Worm (Caenorhabditis elegans): ENCODE measurements around the gene mltn-6.

Gene mltn-6

DNA sequence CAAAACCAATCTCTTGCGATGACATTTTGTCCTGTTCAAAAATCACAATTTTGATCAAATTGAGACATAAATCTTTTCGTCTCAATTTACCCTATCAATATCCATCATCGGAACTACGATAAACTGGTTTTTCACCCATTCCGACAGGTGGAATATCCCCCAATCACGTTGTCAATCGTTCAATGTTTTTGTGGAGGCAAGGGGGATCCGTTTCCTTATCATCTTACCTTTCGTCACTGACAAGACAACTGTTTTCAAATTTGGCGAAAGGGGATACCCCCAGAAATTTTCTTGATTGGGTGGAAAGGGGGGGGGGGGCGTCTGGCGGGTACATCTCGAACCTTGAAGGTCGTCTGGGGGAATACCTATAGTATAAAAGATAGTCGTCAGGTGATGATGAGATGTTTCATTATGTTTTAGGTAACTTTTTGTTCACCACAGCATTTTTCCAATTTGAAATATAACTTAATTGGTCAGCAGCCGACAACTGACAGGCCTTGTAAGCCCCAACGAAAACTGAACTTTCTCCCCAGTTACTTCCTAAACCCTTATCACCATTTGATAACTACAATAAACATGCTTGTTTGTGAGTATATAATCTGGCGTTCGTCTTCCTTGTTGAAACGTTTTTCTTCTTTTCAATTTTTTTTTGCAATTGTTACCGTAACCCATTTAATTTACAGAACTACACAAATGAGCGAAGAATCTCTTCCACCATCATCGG is 16.6 kb downstream of the mltn-6 start, which contains the start of gene ZK6.8:
Gene ZK6.8, plus strand, starts transcription at position 682 of the 724 bp plus-strand sequence.
- TF ChIP-seq flt-1 (GFP tag; IDR thresholded peaks at IDR 0.05) (no peak), tbx-37 (GFP tag; conservative IDR thresholded peaks at IDR 0.05) (no peak), hmbx-1 (tag; optimal IDR thresholded peaks at IDR 0.05) (no peak), ets-7 (tag; optimal IDR thresholded peaks at IDR 0.05) (no peak), F13C5.2 (tag; optimal IDR thresholded peaks at IDR 0.05) (no peak), hnd-1 (tag; optimal IDR thresholded peaks at IDR 0.05) (no peak)

DNA sequence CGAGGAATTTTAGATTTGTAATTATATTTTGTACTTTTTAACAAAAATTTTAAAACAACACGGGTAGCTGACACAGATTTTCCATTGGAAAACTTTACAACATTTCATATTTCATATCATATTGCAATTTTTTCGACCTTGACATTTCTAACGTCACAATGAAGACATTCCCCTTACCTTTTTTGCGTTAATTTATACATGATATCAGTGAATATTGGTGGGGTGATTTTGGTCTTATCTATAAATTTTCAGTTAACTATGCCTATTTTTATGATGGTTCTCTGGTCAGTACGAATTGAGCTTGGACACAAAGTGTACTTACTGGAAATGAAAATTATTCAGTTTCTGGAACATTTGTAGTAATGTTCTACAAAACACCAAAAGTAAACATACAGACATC is 19.8 kb downstream of the mltn-6 start:
- no peak for TF ChIP-seq hnd-1 (tag; optimal IDR thresholded peaks at IDR 0.05)
- no peak for TF ChIP-seq sea-1 (GFP tag; conservative IDR thresholded peaks at IDR 0.05)
- TF ChIP-seq tra-4 (tag; optimal IDR thresholded peaks at IDR 0.05), result no peak
- TF ChIP-seq tbx-11 (GFP tag; IDR thresholded peaks at IDR 0.05), result no peak
- TF ChIP-seq B0310.2 (tag; optimal IDR thresholded peaks at IDR 0.05), result no peak
- no peak for TF ChIP-seq scrt-1 (GFP tag; IDR thresholded peaks at IDR 0.05)
- no peak for TF ChIP-seq pes-1 (GFP tag; IDR thresholded peaks at IDR 0.05)
- no peak for TF ChIP-seq ceh-13 (GFP tag; optimal IDR thresholded peaks at IDR 0.05)
- TF ChIP-seq ceh-36 (tag; optimal IDR thresholded peaks at IDR 0.05), result no peak
- TF ChIP-seq F13C5.2 (tag; optimal IDR thresholded peaks at IDR 0.05), result no peak
- no peak for TF ChIP-seq flt-1 (GFP tag; IDR thresholded peaks at IDR 0.05)
- no peak for TF ChIP-seq hmbx-1 (tag; optimal IDR thresholded peaks at IDR 0.05)
- TF ChIP-seq ets-7 (tag; optimal IDR thresholded peaks at IDR 0.05), result no peak
- TF ChIP-seq aly-1 (tag; optimal IDR thresholded peaks at IDR 0.05), result no peak
- no peak for TF ChIP-seq ama-1 (optimal IDR thresholded peaks at IDR 0.05)
- TF ChIP-seq hmg-4 (GFP tag; optimal IDR thresholded peaks at IDR 0.05), result no peak
- no peak for TF ChIP-seq tbx-37 (GFP tag; conservative IDR thresholded peaks at IDR 0.05)

DNA sequence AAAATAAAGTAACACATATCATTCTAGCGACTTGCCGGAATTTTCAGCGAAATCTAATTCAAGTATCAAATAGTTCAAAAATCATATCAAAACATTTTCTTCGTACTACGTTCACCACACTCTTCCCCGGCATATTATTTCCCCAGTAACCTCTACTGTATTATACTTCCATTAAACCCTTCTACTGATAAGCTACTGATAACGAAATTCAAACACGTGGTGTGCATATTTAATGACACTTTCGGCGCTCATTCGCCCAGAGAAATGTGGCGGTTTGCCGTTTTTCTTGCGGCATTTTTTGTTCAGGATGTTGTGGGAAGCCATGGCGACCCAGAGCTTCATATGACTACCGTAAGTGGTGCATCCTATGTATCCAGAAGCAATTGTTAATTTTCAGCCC is 20.7 kb downstream of the mltn-6 start, which contains the start of gene lipl-5:
Gene lipl-5, plus strand, starts transcription at position 259 of the 400 bp plus-strand sequence.
- no peak for TF ChIP-seq ama-1 (optimal IDR thresholded peaks at IDR 0.05)
- no peak for TF ChIP-seq hmg-4 (GFP tag; optimal IDR thresholded peaks at IDR 0.05)
- TF ChIP-seq aly-1 (tag; optimal IDR thresholded peaks at IDR 0.05), result no peak

DNA sequence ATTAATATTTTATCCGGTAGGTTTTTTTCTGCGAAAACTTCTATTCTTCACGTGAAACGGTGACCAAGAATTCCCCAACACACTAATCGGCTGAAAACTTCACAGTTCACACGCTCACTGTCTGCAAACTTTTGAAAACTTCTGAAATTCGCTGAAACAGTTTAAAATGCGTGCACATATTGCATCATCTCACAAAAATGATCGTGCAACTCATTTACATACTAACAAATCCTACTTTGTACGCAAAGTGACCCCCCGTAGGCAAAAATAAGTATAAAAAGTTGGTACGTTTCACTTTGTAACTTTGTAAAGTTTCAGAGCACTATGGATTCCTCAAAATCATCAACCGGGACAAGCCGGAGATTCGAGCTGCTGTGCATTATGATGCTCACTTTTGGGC is 23.6 kb downstream of the mltn-6 start, which contains the start of gene ZK6.6:
Gene ZK6.6, plus strand, starts transcription at position 301 of the 400 bp plus-strand sequence.
- TF ChIP-seq tra-4 (tag; optimal IDR thresholded peaks at IDR 0.05) (no peak), ceh-13 (GFP tag; optimal IDR thresholded peaks at IDR 0.05) (no peak), F13C5.2 (tag; optimal IDR thresholded peaks at IDR 0.05) (no peak), tbx-37 (GFP tag; conservative IDR thresholded peaks at IDR 0.05) (no peak), ama-1 (optimal IDR thresholded peaks at IDR 0.05) (no peak), ceh-36 (tag; optimal IDR thresholded peaks at IDR 0.05) (no peak)

DNA sequence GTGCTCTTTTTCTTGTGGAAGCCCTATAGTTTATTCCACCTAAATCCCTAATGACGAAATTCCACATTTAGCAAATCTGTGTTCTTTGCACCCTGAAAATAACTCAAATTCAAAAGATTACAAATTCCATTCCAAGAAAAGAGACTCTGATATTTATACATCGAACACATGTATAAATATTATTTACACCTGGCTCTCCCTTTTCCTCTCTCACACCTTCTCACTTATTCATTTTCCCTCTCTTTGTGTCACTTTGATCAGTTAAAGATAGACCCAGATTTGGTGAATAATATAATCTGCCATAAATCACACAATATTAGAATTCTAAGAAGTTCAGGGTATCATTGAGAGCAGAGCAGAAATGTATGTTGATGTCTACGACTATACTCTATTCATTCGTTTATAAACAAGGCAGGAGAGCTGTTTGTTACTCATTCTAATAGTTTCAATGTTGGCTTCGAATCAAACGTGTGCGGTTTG is 27.5 kb downstream of the mltn-6 start, which contains the start of gene nhr-254:
Gene nhr-254, plus strand, starts transcription at position 430 of the 480 bp plus-strand sequence.
- TF ChIP-seq aly-1 (tag; optimal IDR thresholded peaks at IDR 0.05) (no peak), pes-1 (GFP tag; IDR thresholded peaks at IDR 0.05) (no peak), hnd-1 (tag; optimal IDR thresholded peaks at IDR 0.05) (no peak), tbx-37 (GFP tag; conservative IDR thresholded peaks at IDR 0.05) (no peak), scrt-1 (GFP tag; IDR thresholded peaks at IDR 0.05) (no peak), tbx-11 (GFP tag; IDR thresholded peaks at IDR 0.05) (no peak), flt-1 (GFP tag; IDR thresholded peaks at IDR 0.05) (no peak), hmg-4 (GFP tag; optimal IDR thresholded peaks at IDR 0.05) (no peak), B0310.2 (tag; optimal IDR thresholded peaks at IDR 0.05) (no peak), ets-7 (tag; optimal IDR thresholded peaks at IDR 0.05) (no peak), ceh-36 (tag; optimal IDR thresholded peaks at IDR 0.05) (no peak), ceh-13 (GFP tag; optimal IDR thresholded peaks at IDR 0.05) (no peak), F13C5.2 (tag; optimal IDR thresholded peaks at IDR 0.05) (no peak), ama-1 (optimal IDR thresholded peaks at IDR 0.05) (no peak), tra-4 (tag; optimal IDR thresholded peaks at IDR 0.05) (no peak)

DNA sequence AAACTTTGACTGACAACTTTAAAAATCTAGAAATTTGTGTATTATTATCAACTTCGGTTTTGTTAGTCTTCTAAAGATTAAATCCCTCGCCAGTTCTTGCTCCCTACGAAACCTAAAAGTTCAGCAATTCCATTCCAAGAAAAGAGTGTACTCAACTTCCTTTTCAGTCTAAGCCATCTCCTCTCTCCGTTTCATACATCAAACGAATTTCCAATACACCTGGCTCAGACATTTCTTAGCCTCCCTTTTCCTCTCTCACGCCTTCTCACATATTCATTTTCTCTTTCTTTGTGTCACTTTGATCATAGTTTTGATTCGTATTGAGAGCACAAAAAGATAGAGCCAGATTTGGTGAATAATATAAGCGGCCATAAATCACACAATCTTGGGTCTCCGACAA is 31.6 kb downstream of the mltn-6 start, which contains the start of gene nhr-253:
Gene nhr-253, plus strand, starts transcription at position 285 of the 400 bp plus-strand sequence.
- TF ChIP-seq tbx-37 (GFP tag; conservative IDR thresholded peaks at IDR 0.05) (no peak), scrt-1 (GFP tag; IDR thresholded peaks at IDR 0.05) (no peak), aly-1 (tag; optimal IDR thresholded peaks at IDR 0.05) (no peak), ama-1 (optimal IDR thresholded peaks at IDR 0.05) (no peak)

DNA sequence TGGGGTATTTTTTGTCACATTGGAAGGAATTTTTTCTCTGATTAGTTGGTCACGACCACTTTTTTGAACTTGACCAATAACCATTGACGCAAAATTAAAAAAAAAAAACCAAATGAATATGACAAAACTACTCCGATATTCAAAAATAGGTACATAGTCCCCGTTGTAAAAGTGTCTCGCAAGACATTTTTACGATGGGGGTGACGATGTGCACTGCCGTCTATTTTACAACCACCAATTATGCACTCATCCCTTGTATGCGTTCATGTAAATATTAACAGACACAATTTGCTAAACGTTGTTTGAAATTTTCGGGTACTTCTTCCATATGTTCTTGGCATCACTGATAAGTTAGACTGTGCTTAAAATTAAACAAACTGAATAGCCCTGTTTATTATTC is 35.0 kb downstream of the mltn-6 start, which contains the start of gene scl-27:
Gene scl-27, plus strand, starts transcription at position 301 of the 400 bp plus-strand sequence.
- TF ChIP-seq tbx-11 (GFP tag; IDR thresholded peaks at IDR 0.05), result no peak
- TF ChIP-seq hmbx-1 (tag; optimal IDR thresholded peaks at IDR 0.05), result no peak
- TF ChIP-seq flt-1 (GFP tag; IDR thresholded peaks at IDR 0.05), result no peak
- no peak for TF ChIP-seq scrt-1 (GFP tag; IDR thresholded peaks at IDR 0.05)
- TF ChIP-seq hmg-4 (GFP tag; optimal IDR thresholded peaks at IDR 0.05), result no peak
- no peak for TF ChIP-seq aly-1 (tag; optimal IDR thresholded peaks at IDR 0.05)
- TF ChIP-seq hnd-1 (tag; optimal IDR thresholded peaks at IDR 0.05), result no peak
- no peak for TF ChIP-seq ceh-36 (tag; optimal IDR thresholded peaks at IDR 0.05)
- no peak for TF ChIP-seq B0310.2 (tag; optimal IDR thresholded peaks at IDR 0.05)
- no peak for TF ChIP-seq tra-4 (tag; optimal IDR thresholded peaks at IDR 0.05)
- TF ChIP-seq ceh-13 (GFP tag; optimal IDR thresholded peaks at IDR 0.05), result no peak

DNA sequence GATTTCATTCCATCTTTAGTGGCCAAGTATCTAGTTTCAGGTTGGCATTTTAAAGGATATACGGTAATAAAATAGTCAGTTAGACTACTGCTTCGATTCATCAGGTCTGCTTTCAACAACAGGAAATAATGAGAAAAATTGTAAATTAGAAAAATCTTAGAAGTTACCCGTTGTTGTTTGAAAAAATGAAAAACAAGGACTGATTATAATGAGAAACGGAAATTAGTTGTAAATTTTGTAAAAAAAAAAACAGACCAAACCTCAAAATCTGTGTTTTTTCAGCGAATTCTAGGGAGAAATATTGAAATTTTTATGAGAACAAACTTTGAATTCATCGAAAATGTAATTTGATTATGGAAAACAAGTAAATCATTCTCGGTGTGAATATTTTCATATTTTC is 38.3 kb downstream of the mltn-6 start, which contains the start of gene srh-62:
Gene srh-62, minus strand, starts transcription at position 101 of the 400 bp plus-strand sequence.
- TF ChIP-seq tra-4 (tag; optimal IDR thresholded peaks at IDR 0.05), result no peak
- no peak for TF ChIP-seq ama-1 (optimal IDR thresholded peaks at IDR 0.05)
- TF ChIP-seq scrt-1 (GFP tag; IDR thresholded peaks at IDR 0.05), result no peak
- no peak for TF ChIP-seq tbx-11 (GFP tag; IDR thresholded peaks at IDR 0.05)
- no peak for TF ChIP-seq ceh-13 (GFP tag; optimal IDR thresholded peaks at IDR 0.05)
- no peak for TF ChIP-seq flt-1 (GFP tag; IDR thresholded peaks at IDR 0.05)
- no peak for TF ChIP-seq sea-1 (GFP tag; conservative IDR thresholded peaks at IDR 0.05)
- no peak for TF ChIP-seq B0310.2 (tag; optimal IDR thresholded peaks at IDR 0.05)
- no peak for TF ChIP-seq hmg-4 (GFP tag; optimal IDR thresholded peaks at IDR 0.05)
- TF ChIP-seq F13C5.2 (tag; optimal IDR thresholded peaks at IDR 0.05), result no peak
- TF ChIP-seq hmbx-1 (tag; optimal IDR thresholded peaks at IDR 0.05), result no peak

Measured in whole organism, early embryonic.